Worm (Caenorhabditis elegans) whole organism, L4 larva: ENCODE data around the gene wdr-5.3.
A peak's percentile ranks its signal among the peaks of the same experiment; 100 is the strongest.

Source experiments
- D1046.2 ChIP-seq: fragments of 200-800 bp; sonication (Bioruptor generic); IDR thresholded peaks from 2 replicates; pipeline ENCODE4 v1.3.6; 2022; ENCODE audit warnings: missing genetic modification characterization, missing compliant biosample characterization
- F10B5.3 ChIP-seq: sonication (generic microtip); optimal IDR thresholded peaks from 2 replicates; lab custom pipeline; 2016; ENCODE audit warnings: mild to moderate bottlenecking, missing genetic modification characterization, missing compliant biosample characterization
- F26F4.8 ChIP-seq: fragments of 200-800 bp; sonication (Bioruptor generic); conservative IDR thresholded peaks from 2 replicates; pipeline ENCODE4 v1.3.6; 2022; ENCODE audit warnings: missing genetic modification characterization, missing compliant biosample characterization
- F37D6.2 ChIP-seq: sonication (generic microtip); optimal IDR thresholded peaks from 2 replicates; lab custom pipeline; 2016; ENCODE audit warnings: mild to moderate bottlenecking, missing genetic modification characterization, missing compliant biosample characterization
- F49E8.2 ChIP-seq: sonication (generic microtip); optimal IDR thresholded peaks from 2 replicates; lab custom pipeline; 2016; ENCODE audit warnings: missing compliant biosample characterization, mild to moderate bottlenecking, missing genetic modification characterization, borderline replicate concordance
- Y105C5A.15 ChIP-seq: fragments of 200-800 bp; sonication (Bioruptor generic); IDR thresholded peaks from 2 replicates; pipeline ENCODE4 v1.3.6; 2022; ENCODE audit warnings: missing genetic modification characterization, missing compliant biosample characterization
- Y48G9A.11 ChIP-seq: fragments of 200-800 bp; sonication (Bioruptor generic); IDR thresholded peaks from 2 replicates; pipeline ENCODE4 v1.3.6; 2022; ENCODE audit warnings: missing genetic modification reagents, missing genetic modification characterization, missing compliant biosample characterization
- ZK337.2 ChIP-seq: fragments of 200-800 bp; sonication (Bioruptor generic); IDR thresholded peaks from 2 replicates; pipeline ENCODE4 v1.3.6; 2022; ENCODE audit warnings: missing genetic modification reagents, missing genetic modification characterization, missing compliant biosample characterization
- aha-1 ChIP-seq: fragments of 150-350 bp; peaks from one replicate; lab custom pipeline; 2014; ENCODE audit warnings: missing biosample characterization, missing genetic modification characterization
- aly-2 ChIP-seq: sonication (generic microtip); optimal IDR thresholded peaks from 2 replicates; lab custom pipeline; 2018; ENCODE audit warnings: missing biosample characterization, missing genetic modification characterization
- ama-1 ChIP-seq: fragments of 150-350 bp; optimal IDR thresholded peaks from 2 replicates; lab custom pipeline; 2014; ENCODE audit warnings: inconsistent platforms, mixed read lengths
- arid-1 ChIP-seq: fragments of 200-800 bp; sonication (Bioruptor generic); conservative IDR thresholded peaks from 2 replicates; pipeline ENCODE4 v1.3.6; 2022; ENCODE audit warnings: missing genetic modification reagents, missing genetic modification characterization, missing compliant biosample characterization
- ceh-20 ChIP-seq: fragments of 200-800 bp; sonication (Bioruptor generic); IDR thresholded peaks from 2 replicates; pipeline ENCODE4 v1.3.6; 2022; ENCODE audit warnings: missing genetic modification reagents, missing genetic modification characterization, missing compliant biosample characterization
- ceh-28 ChIP-seq: fragments of 150-350 bp; optimal IDR thresholded peaks from 2 replicates; lab custom pipeline; 2014; ENCODE audit warnings: missing biosample characterization, missing genetic modification reagents, missing genetic modification characterization
- ceh-32 ChIP-seq: sonication (generic microtip); optimal IDR thresholded peaks from 2 replicates; lab custom pipeline; 2016; ENCODE audit warnings: mild to moderate bottlenecking, missing genetic modification characterization, missing compliant biosample characterization; ENCODE audit not compliant: poor library complexity
- ceh-82 ChIP-seq: sonication (generic microtip); optimal IDR thresholded peaks from 2 replicates; lab custom pipeline; 2017; ENCODE audit warnings: missing biosample characterization, missing genetic modification characterization
- ctbp-1 ChIP-seq: fragments of 200-800 bp; sonication (Bioruptor generic); IDR thresholded peaks from 2 replicates; pipeline ENCODE4 v1.3.6; 2022; ENCODE audit warnings: missing genetic modification reagents, missing genetic modification characterization, missing compliant biosample characterization
- daf-12 ChIP-seq: fragments of 150-350 bp; optimal IDR thresholded peaks from 2 replicates; lab custom pipeline; 2014; ENCODE audit warnings: missing biosample characterization, missing genetic modification reagents, missing genetic modification characterization
- daf-16 ChIP-seq, 3 experiments: sonication (generic microtip); optimal IDR thresholded peaks; 2 replicates each; lab custom pipeline; 2016 to 2017; ENCODE audit warnings: missing genetic modification characterization in 3 of 3, missing genetic modification reagents in 3 of 3, mild to moderate bottlenecking in 2 of 3, missing compliant biosample characterization in 2 of 3, missing biosample characterization in 1 of 3, moderate library complexity in 1 of 3
- daf-19 ChIP-seq: fragments of 200-800 bp; sonication (Bioruptor generic); conservative IDR thresholded peaks from 2 replicates; pipeline ENCODE4 v1.3.6; 2022; ENCODE audit warnings: missing genetic modification characterization, missing compliant biosample characterization
- dmd-6 ChIP-seq: fragments of 200-800 bp; sonication (Bioruptor generic); IDR thresholded peaks from 2 replicates; pipeline ENCODE4 v1.3.6; 2022; ENCODE audit warnings: missing genetic modification reagents, missing genetic modification characterization, missing compliant biosample characterization
- dmd-8 ChIP-seq: fragments of 200-800 bp; sonication (Bioruptor generic); IDR thresholded peaks from 2 replicates; pipeline ENCODE4 v1.3.6; 2022; ENCODE audit warnings: missing genetic modification characterization, missing compliant biosample characterization
- dve-1 ChIP-seq: sonication (generic microtip); optimal IDR thresholded peaks from 2 replicates; lab custom pipeline; 2017; ENCODE audit warnings: antibody characterized with exemption, mild to moderate bottlenecking, missing genetic modification characterization, missing compliant biosample characterization; ENCODE audit not compliant: insufficient read depth
- gei-8 ChIP-seq: fragments of 200-800 bp; sonication (Bioruptor generic); optimal IDR thresholded peaks from 2 replicates; lab custom pipeline; 2018; ENCODE audit warnings: mild to moderate bottlenecking, missing genetic modification characterization, missing compliant biosample characterization
- hlh-11 ChIP-seq: fragments of 200-800 bp; sonication (Bioruptor generic); optimal IDR thresholded peaks from 2 replicates; lab custom pipeline; 2018; ENCODE audit warnings: mild to moderate bottlenecking, missing genetic modification characterization, missing compliant biosample characterization
- hlh-30 ChIP-seq: sonication (generic microtip); optimal IDR thresholded peaks from 2 replicates; lab custom pipeline; 2017; ENCODE audit warnings: antibody characterized with exemption, mild to moderate bottlenecking, missing genetic modification characterization, missing compliant biosample characterization; ENCODE audit not compliant: insufficient read depth
- lim-7 ChIP-seq: fragments of 200-800 bp; sonication (Bioruptor generic); IDR thresholded peaks from 2 replicates; pipeline ENCODE4 v1.3.6; 2022; ENCODE audit warnings: missing genetic modification characterization, missing compliant biosample characterization
- lin-1 ChIP-seq: fragments of 200-800 bp; sonication (Bioruptor generic); IDR thresholded peaks from 2 replicates; pipeline ENCODE4 v1.3.6; 2022; ENCODE audit warnings: missing genetic modification reagents, missing genetic modification characterization, missing compliant biosample characterization
- lin-13 ChIP-seq: fragments of 150-350 bp; optimal IDR thresholded peaks from 2 replicates; lab custom pipeline; 2014; ENCODE audit warnings: missing biosample characterization, missing genetic modification reagents, missing genetic modification characterization
- lsy-2 ChIP-seq, 2 experiments: fragments of 150-350 bp in 1 of 2; sonication (generic microtip) in 1 of 2; optimal IDR thresholded peaks; 2 replicates each; lab custom pipeline; 2014 to 2017; ENCODE audit warnings: missing biosample characterization in 2 of 2, missing genetic modification characterization in 2 of 2
- mep-1 ChIP-seq: fragments of 150-350 bp; sonication (generic microtip); optimal IDR thresholded peaks from 3 replicates; lab custom pipeline; 2014; ENCODE audit warnings: missing biosample characterization, missing genetic modification characterization
- mes-2 ChIP-seq: sonication (generic microtip); optimal IDR thresholded peaks from 2 replicates; lab custom pipeline; 2016; ENCODE audit warnings: missing genotype, mild to moderate bottlenecking, missing genetic modification characterization, missing compliant biosample characterization; ENCODE audit not compliant: poor library complexity, severe bottlenecking
- nhr-102 ChIP-seq: sonication (generic microtip); optimal IDR thresholded peaks from 2 replicates; lab custom pipeline; 2016; ENCODE audit warnings: mild to moderate bottlenecking, missing genetic modification characterization, moderate library complexity, missing compliant biosample characterization
- nhr-11 ChIP-seq: fragments of 150-350 bp; optimal IDR thresholded peaks from 2 replicates; lab custom pipeline; 2014; ENCODE audit warnings: missing biosample characterization, missing genetic modification characterization
- nhr-111 ChIP-seq: fragments of 200-800 bp; sonication (Bioruptor generic); optimal IDR thresholded peaks from 2 replicates; lab custom pipeline; 2018; ENCODE audit warnings: mild to moderate bottlenecking, missing genetic modification characterization, missing compliant biosample characterization
- nhr-28 ChIP-seq: fragments of 150-350 bp; optimal IDR thresholded peaks from 2 replicates; lab custom pipeline; 2014; ENCODE audit warnings: missing biosample characterization, missing genetic modification characterization
- nhr-42 ChIP-seq: fragments of 200-800 bp; sonication (Bioruptor generic); IDR thresholded peaks from 2 replicates; pipeline ENCODE4 v1.3.6; 2022; ENCODE audit warnings: missing genetic modification characterization, missing compliant biosample characterization
- nhr-6 ChIP-seq: fragments of 150-350 bp; optimal IDR thresholded peaks from 2 replicates; lab custom pipeline; 2014; ENCODE audit warnings: missing biosample characterization, missing genetic modification characterization
- nhr-77 ChIP-seq: fragments of 150-350 bp; optimal IDR thresholded peaks from 2 replicates; lab custom pipeline; 2014; ENCODE audit warnings: missing biosample characterization, missing genetic modification characterization
- php-3 ChIP-seq: fragments of 200-800 bp; sonication (Bioruptor generic); IDR thresholded peaks from 2 replicates; pipeline ENCODE4 v1.3.6; 2022; ENCODE audit warnings: missing genetic modification reagents, missing genetic modification characterization, missing compliant biosample characterization
- pqm-1 ChIP-seq: sonication (generic microtip); optimal IDR thresholded peaks from 2 replicates; lab custom pipeline; 2017; ENCODE audit warnings: missing biosample characterization, missing genetic modification characterization
- set-16 ChIP-seq: fragments of 200-800 bp; sonication (Bioruptor generic); IDR thresholded peaks from 2 replicates; pipeline ENCODE4 v1.3.6; 2022; ENCODE audit warnings: missing genetic modification reagents, missing genetic modification characterization, missing compliant biosample characterization
- skn-1 ChIP-seq: fragments of 150-350 bp; optimal IDR thresholded peaks from 2 replicates; lab custom pipeline; 2014; ENCODE audit warnings: missing biosample characterization, missing genetic modification characterization
- spr-3 ChIP-seq: fragments of 200-800 bp; sonication (Bioruptor generic); optimal IDR thresholded peaks from 2 replicates; lab custom pipeline; 2018; ENCODE audit warnings: mild to moderate bottlenecking, missing genetic modification characterization, missing compliant biosample characterization
- tra-1 ChIP-seq: fragments of 200-800 bp; sonication (Bioruptor generic); IDR thresholded peaks from 2 replicates; pipeline ENCODE4 v1.3.6; 2022; ENCODE audit warnings: missing genetic modification reagents, missing genetic modification characterization, missing compliant biosample characterization
- unc-39 ChIP-seq: sonication (generic microtip); optimal IDR thresholded peaks from 2 replicates; lab custom pipeline; 2017; ENCODE audit warnings: missing biosample characterization, missing genetic modification characterization
- unc-62 ChIP-seq, 3 experiments: fragments of 150-350 bp in 1 of 3; sonication (generic microtip); optimal IDR thresholded peaks in 2 of 3; peaks in 1 of 3; 1 replicate in 1 of 3; 2 replicates in 2 of 3; lab custom pipeline; 2014 to 2017; ENCODE audit warnings: missing biosample characterization in 3 of 3, missing genetic modification characterization in 3 of 3, missing genetic modification reagents in 3 of 3, missing genotype in 1 of 3
- zfp-2 ChIP-seq: sonication (generic microtip); optimal IDR thresholded peaks from 2 replicates; lab custom pipeline; 2016; ENCODE audit warnings: mild to moderate bottlenecking, missing genetic modification characterization, missing compliant biosample characterization
- zip-2 ChIP-seq: fragments of 150-350 bp; optimal IDR thresholded peaks from 2 replicates; lab custom pipeline; 2014; ENCODE audit warnings: missing biosample characterization, missing genetic modification characterization

The wdr-5.3 gene

DNA sequence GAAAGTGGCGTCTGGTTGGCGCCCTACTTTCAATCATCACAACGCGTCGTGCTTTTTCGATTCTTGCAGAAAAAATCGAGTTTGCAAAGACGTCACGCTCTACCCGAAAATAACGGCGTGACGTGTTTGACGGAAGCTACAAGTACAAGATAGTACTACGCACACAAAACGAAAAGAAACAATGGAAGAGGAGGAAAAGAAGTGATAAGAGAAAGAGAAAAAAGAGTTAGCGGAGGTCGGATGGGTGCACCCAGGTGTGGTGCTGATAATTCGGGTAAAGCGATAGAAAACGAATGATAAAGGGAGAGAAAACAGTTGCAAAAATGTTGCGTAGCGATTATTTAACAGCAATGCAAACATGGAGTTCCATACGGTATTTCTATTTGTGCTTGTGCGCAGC, 10.2 kb upstream of the wdr-5.3 start (continued):
- TF ChIP-seq nhr-28 (tag; lab: Kevin White, UChicago) (peak; percentile 97), unc-62 (GFP tag; optimal IDR thresholded peaks at IDR 0.05 in 1 of 2; lab: Kevin White, UChicago) (peak in 1 of 2 experiments; percentile 53), unc-62 (tag; optimal IDR thresholded peaks at IDR 0.05; lab: Kevin White, UChicago) (no peak), pqm-1 (peak; percentile 76), F26F4.8 (GFP tag; lab: Robert Waterston, UW) (no peak), dve-1 (tag; lab: Kevin White, UChicago) (peak; percentile 35), nhr-111 (GFP tag; lab: Kevin White, UChicago) (no peak), Y48G9A.11 (GFP tag; lab: Robert Waterston, UW) (no peak), nhr-6 (tag; lab: Kevin White, UChicago) (no peak), nhr-102 (peak; percentile 29), F37D6.2 (tag; lab: Kevin White, UChicago) (no peak), nhr-77 (peak; percentile 38), lim-7 (no peak), dmd-6 (GFP tag; lab: Robert Waterston, UW) (peak; percentile 78), gei-8 (no peak), unc-39 (no peak), daf-19 (no peak), zfp-2 (tag; lab: Kevin White, UChicago) (no peak), tra-1 (GFP tag; lab: Robert Waterston, UW) (0 out of 2 replicates have a peak, but pooled peaks have one; percentile 23), ctbp-1 (no peak)

DNA sequence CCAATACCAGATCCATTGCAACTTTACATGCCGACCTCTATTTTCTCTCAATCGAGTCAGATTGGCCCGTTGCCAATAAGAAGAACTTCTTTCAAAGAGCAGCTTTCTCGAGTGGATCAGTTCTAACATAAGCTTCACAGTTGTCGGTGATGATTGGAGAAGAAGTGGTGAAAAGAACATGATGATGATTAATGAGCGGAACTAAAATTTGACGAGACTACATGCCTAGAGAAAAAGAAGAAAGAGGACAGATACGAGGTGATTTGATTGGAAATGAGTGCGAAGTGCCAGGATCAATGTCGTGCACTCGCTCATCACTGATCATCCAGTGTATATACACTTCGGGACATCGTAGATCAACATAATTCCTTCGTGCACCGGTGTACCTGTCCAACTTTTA, 9.3 kb upstream of the wdr-5.3 start:
- TF ChIP-seq hlh-30 (peak; percentile 6), ZK337.2 (0 out of 2 replicates have a peak, but pooled peaks have one; percentile 29), nhr-11 (tag; lab: Kevin White, UChicago) (peak; percentile 93), nhr-28 (tag; lab: Kevin White, UChicago) (peak; percentile 79), ceh-20 (peak; percentile 87), mes-2 (peak; percentile 18), ama-1 (lab: Kevin White, UChicago) (no peak), unc-62 (GFP tag; optimal IDR thresholded peaks at IDR 0.05 in 1 of 2; lab: Kevin White, UChicago) (peak in 1 of 2 experiments; percentile 99), unc-62 (tag; optimal IDR thresholded peaks at IDR 0.05; lab: Kevin White, UChicago) (no peak), ceh-32 (tag; lab: Kevin White, UChicago) (no peak), nhr-77 (no peak), spr-3 (GFP tag; lab: Kevin White, UChicago) (no peak), daf-16 (GFP tag; optimal IDR thresholded peaks at IDR 0.05; lab: Kevin White, UChicago) (peak in 1 of 2 experiments; percentile 89), daf-16 (tag; optimal IDR thresholded peaks at IDR 0.05; lab: Kevin White, UChicago) (no peak), ctbp-1 (no peak), ceh-28 (tag; lab: Kevin White, UChicago) (no peak), hlh-11 (peak; percentile 67)

DNA sequence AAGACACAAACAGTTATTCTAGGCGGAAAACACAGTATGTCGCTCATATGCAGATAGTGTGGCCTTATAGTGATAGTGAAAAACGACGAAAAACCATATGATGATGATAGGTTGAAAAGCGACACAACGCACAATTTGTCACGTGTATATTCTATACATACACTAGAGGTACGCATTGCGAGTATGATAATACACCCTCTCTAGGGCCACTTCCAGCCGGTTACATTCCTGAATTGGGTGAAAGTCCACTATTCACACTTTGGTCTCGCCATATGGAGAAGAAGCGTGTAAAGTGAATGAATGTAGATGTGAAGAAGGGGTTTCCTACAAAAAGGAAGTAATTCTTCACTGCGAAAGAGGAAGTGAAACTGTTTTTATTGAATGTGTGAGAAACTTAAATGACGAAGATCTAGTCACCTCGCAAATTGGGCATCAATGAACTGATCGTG, 7.4 kb upstream of the wdr-5.3 start:
- no peak for TF ChIP-seq D1046.2 (GFP tag; lab: Robert Waterston, UW)
- no peak for TF ChIP-seq zip-2 (tag; lab: Kevin White, UChicago)
- peak; percentile 99 for TF ChIP-seq nhr-28 (tag; lab: Kevin White, UChicago)
- TF ChIP-seq F37D6.2 (tag; lab: Kevin White, UChicago), result no peak
- TF ChIP-seq daf-12 (tag; lab: Kevin White, UChicago), result no peak
- TF ChIP-seq F49E8.2 (tag; lab: Kevin White, UChicago), result no peak
- TF ChIP-seq lsy-2 (tag; optimal IDR thresholded peaks at IDR 0.05; lab: Kevin White, UChicago), result peak in 1 of 2 experiments; percentile 47
- no peak for TF ChIP-seq ceh-82 (tag; lab: Kevin White, UChicago)
- TF ChIP-seq skn-1 (tag; lab: Kevin White, UChicago), result no peak
- no peak for TF ChIP-seq aly-2 (tag; lab: Kevin White, UChicago)
- no peak for TF ChIP-seq daf-16 (GFP tag; optimal IDR thresholded peaks at IDR 0.05; lab: Kevin White, UChicago)
- TF ChIP-seq daf-16 (tag; optimal IDR thresholded peaks at IDR 0.05; lab: Kevin White, UChicago), result peak; percentile 80
- no peak for TF ChIP-seq nhr-42 (GFP tag; lab: Robert Waterston, UW)
- TF ChIP-seq lin-1 (GFP tag; lab: Robert Waterston, UW), result 0 out of 2 replicates have a peak, but pooled peaks have one; percentile 40
- TF ChIP-seq php-3 (GFP tag; lab: Robert Waterston, UW), result 0 out of 2 replicates have a peak, but pooled peaks have one; percentile 6
- peak; percentile 42 for TF ChIP-seq mep-1 (tag; lab: Kevin White, UChicago)
- TF ChIP-seq aha-1, result no peak
- TF ChIP-seq dmd-8 (GFP tag; lab: Robert Waterston, UW), result no peak
- TF ChIP-seq F10B5.3 (tag; lab: Kevin White, UChicago), result no peak
- no peak for TF ChIP-seq set-16 (GFP tag; lab: Robert Waterston, UW)
- peak; percentile 27 for TF ChIP-seq lin-13
- no peak for TF ChIP-seq Y105C5A.15 (GFP tag; lab: Robert Waterston, UW)
- TF ChIP-seq arid-1 (GFP tag; lab: Robert Waterston, UW), result no peak
